Worm (Caenorhabditis elegans) whole organism, L3 larva: Measurements from ENCODE around the gene mls-2.

Source experiments
- ZK546.5 ChIP-seq: sonication (generic microtip); optimal IDR thresholded peaks from 2 replicates; lab custom pipeline; 2017; ENCODE audit warnings: missing biosample characterization, missing genetic modification characterization
- ceh-16 ChIP-seq: sonication (generic microtip); optimal IDR thresholded peaks from 2 replicates; lab custom pipeline; 2017; ENCODE audit warnings: missing biosample characterization, missing genetic modification characterization
- egl-27 ChIP-seq: sonication (generic microtip); optimal IDR thresholded peaks from 4 replicates; lab custom pipeline; 2017; ENCODE audit warnings: missing biosample characterization, missing genetic modification reagents, missing genetic modification characterization
- nhr-12 ChIP-seq: fragments of 150-350 bp; optimal IDR thresholded peaks from 2 replicates; lab custom pipeline; 2014; ENCODE audit warnings: missing biosample characterization, missing genetic modification characterization

DNA sequence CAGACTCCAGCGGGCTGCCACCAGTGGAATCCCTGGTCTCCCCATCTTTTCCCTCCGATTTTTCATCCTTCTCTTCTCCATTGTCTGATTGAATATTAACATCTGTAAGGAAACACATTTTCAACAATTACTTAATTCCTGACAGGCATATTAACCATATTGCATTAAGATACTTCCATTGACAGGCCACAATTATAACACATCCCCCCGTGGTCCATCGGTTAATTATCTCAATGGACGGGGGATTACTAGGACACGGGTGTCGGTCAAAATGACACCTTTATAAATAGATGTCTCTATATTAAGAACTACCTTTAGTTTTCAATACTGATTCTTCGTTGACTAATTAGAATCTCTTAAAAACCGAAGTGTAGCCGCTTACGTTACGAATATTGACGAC lies 1.7 kb downstream of the mls-2 start:
- TF ChIP-seq nhr-12 (tag; lab: Kevin White, UChicago): no peak
- no peak for TF ChIP-seq ceh-16 (tag; lab: Kevin White, UChicago)
- no peak for TF ChIP-seq egl-27
- TF ChIP-seq ZK546.5 (tag; lab: Kevin White, UChicago): no peak
